Fruit fly (Drosophila melanogaster) whole organism, embryonic: ENCODE data around the gene CG15461.

Experiments
- Asciz ChIP-seq: fragments of 200-800 bp; sonication (Bioruptor generic); optimal IDR thresholded peaks from 2 replicates; lab custom pipeline; 2017; ENCODE audit warnings: missing biosample characterization, mild to moderate bottlenecking, missing genetic modification characterization, missing genetic modification reagents
- CG10267 ChIP-seq: fragments of 200-800 bp; sonication (Bioruptor generic); optimal IDR thresholded peaks from 2 replicates; lab custom pipeline; 2018; ENCODE audit warnings: missing biosample characterization, mild to moderate bottlenecking, missing genetic modification characterization, moderate library complexity
- CG11695 ChIP-seq: fragments of 200-800 bp; sonication (Bioruptor generic); IDR thresholded peaks from 3 replicates; pipeline ENCODE4 v1.3.6; 2022; ENCODE audit warnings: missing biosample characterization, missing genetic modification characterization
- CG12942 ChIP-seq: fragments of 200-800 bp; sonication (Bioruptor generic); optimal IDR thresholded peaks from 3 replicates; lab custom pipeline; 2016; ENCODE audit warnings: missing biosample characterization, missing genetic modification characterization
- CG14014 ChIP-seq: fragments of 200-800 bp; sonication (Bioruptor generic); IDR thresholded peaks from 2 replicates; pipeline ENCODE4 v1.3.6; 2022; ENCODE audit warnings: missing biosample characterization, missing genetic modification characterization
- CG18764 ChIP-seq: fragments of 200-800 bp; sonication (Bioruptor generic); optimal IDR thresholded peaks from 3 replicates; lab custom pipeline; 2016; ENCODE audit warnings: missing biosample characterization, missing genetic modification characterization
- CG2678 ChIP-seq: fragments of 200-800 bp; sonication (Bioruptor generic); optimal IDR thresholded peaks from 3 replicates; lab custom pipeline; 2019; ENCODE audit warnings: missing biosample characterization, mild to moderate bottlenecking, missing genetic modification characterization, moderate library complexity
- CG2712 ChIP-seq: fragments of 200-800 bp; optimal IDR thresholded peaks from 3 replicates; lab custom pipeline; 2019; ENCODE audit warnings: missing biosample characterization, mild to moderate bottlenecking, missing genetic modification characterization, moderate library complexity
- CG6254 ChIP-seq: fragments of 200-800 bp; sonication (Bioruptor generic); optimal IDR thresholded peaks from 3 replicates; lab custom pipeline; 2017; ENCODE audit warnings: mild to moderate bottlenecking, missing biosample characterization, missing genetic modification reagents, missing genetic modification characterization
- CHES-1-like ChIP-seq: fragments of 200-800 bp; sonication (Bioruptor generic); optimal IDR thresholded peaks from 2 replicates; lab custom pipeline; 2016; ENCODE audit warnings: missing biosample characterization, missing genetic modification characterization
- CTCF ChIP-seq: fragments of 200-800 bp; sonication (Bioruptor generic); optimal IDR thresholded peaks from 2 replicates; lab custom pipeline; 2017; ENCODE audit warnings: missing biosample characterization, mild to moderate bottlenecking, missing genetic modification characterization, moderate library complexity
- D19A ChIP-seq: fragments of 200-800 bp; optimal IDR thresholded peaks from 3 replicates; lab custom pipeline; 2019; ENCODE audit warnings: missing biosample characterization, mild to moderate bottlenecking, missing genetic modification characterization, moderate library complexity
- Dref ChIP-seq: fragments of 200-800 bp; sonication (Bioruptor generic); IDR thresholded peaks from 2 replicates; pipeline ENCODE4 v1.3.6; 2022; ENCODE audit warnings: missing biosample characterization, missing genetic modification characterization
- Fer1 ChIP-seq: fragments of 200-800 bp; sonication (Bioruptor generic); optimal IDR thresholded peaks from 2 replicates; lab custom pipeline; 2017; ENCODE audit warnings: missing biosample characterization, mild to moderate bottlenecking, missing genetic modification characterization
- GATAe ChIP-seq: fragments of 200-800 bp; sonication (Bioruptor generic); conservative IDR thresholded peaks from 2 replicates; pipeline ENCODE4 v1.3.6; 2022; ENCODE audit warnings: missing biosample characterization, missing genetic modification characterization
- Gug ChIP-seq: fragments of 200-800 bp; sonication (Bioruptor generic); IDR thresholded peaks from 4 replicates; pipeline ENCODE4 v1.3.6; 2022; ENCODE audit warnings: missing biosample characterization, missing genetic modification characterization
- H2.0 ChIP-seq: fragments of 200-800 bp; sonication (Bioruptor generic); IDR thresholded peaks from 2 replicates; pipeline ENCODE4 v1.3.6; 2022; ENCODE audit warnings: missing biosample characterization, missing genetic modification characterization
- Hand ChIP-seq: fragments of 200-800 bp; sonication (Bioruptor generic); optimal IDR thresholded peaks from 2 replicates; lab custom pipeline; 2017; ENCODE audit warnings: mild to moderate bottlenecking, missing biosample characterization, missing genetic modification reagents, missing genetic modification characterization
- Med ChIP-seq: fragments of 200-800 bp; sonication (Bioruptor generic); peaks from one replicate; lab custom pipeline; 2016; ENCODE audit warnings: missing biosample characterization, missing genetic modification characterization, mild to moderate bottlenecking, inconsistent platforms, moderate library complexity
- NC2β ChIP-seq: fragments of 200-800 bp; sonication (Bioruptor generic); optimal IDR thresholded peaks from 2 replicates; lab custom pipeline; 2016; ENCODE audit warnings: missing biosample characterization, missing genetic modification characterization
- NFAT ChIP-seq: fragments of 200-800 bp; sonication (Bioruptor generic); IDR thresholded peaks from 2 replicates; pipeline ENCODE4 v1.3.6; 2022; ENCODE audit warnings: missing biosample characterization, missing genetic modification characterization
- Oli ChIP-seq: fragments of 200-800 bp; sonication (Bioruptor generic); optimal IDR thresholded peaks from 2 replicates; lab custom pipeline; 2018; ENCODE audit warnings: missing biosample characterization, mild to moderate bottlenecking, missing genetic modification characterization, moderate library complexity
- PHDP ChIP-seq: fragments of 200-800 bp; sonication (Bioruptor generic); optimal IDR thresholded peaks from 3 replicates; lab custom pipeline; 2018; ENCODE audit warnings: missing biosample characterization, mild to moderate bottlenecking, missing genetic modification characterization, moderate library complexity
- Sox102F ChIP-seq: fragments of 200-800 bp; sonication (Bioruptor generic); optimal IDR thresholded peaks from 2 replicates; lab custom pipeline; 2018; ENCODE audit warnings: missing biosample characterization, mild to moderate bottlenecking, missing genetic modification characterization, moderate library complexity
- Ssrp ChIP-seq: fragments of 200-800 bp; sonication (Bioruptor generic); optimal IDR thresholded peaks from 2 replicates; lab custom pipeline; 2018; ENCODE audit warnings: missing biosample characterization, mild to moderate bottlenecking, missing genetic modification characterization, moderate library complexity
- Vsx1 ChIP-seq: fragments of 200-800 bp; sonication (Bioruptor generic); optimal IDR thresholded peaks from 2 replicates; lab custom pipeline; 2017; ENCODE audit warnings: missing biosample characterization, mild to moderate bottlenecking, missing genetic modification characterization, missing genetic modification reagents
- abd-A ChIP-seq: fragments of 200-800 bp; sonication (Bioruptor generic); optimal IDR thresholded peaks from 3 replicates; lab custom pipeline; 2019; ENCODE audit warnings: missing biosample characterization, mild to moderate bottlenecking, missing genetic modification characterization, moderate library complexity
- al ChIP-seq: fragments of 200-800 bp; sonication (Bioruptor generic); IDR thresholded peaks from 2 replicates; pipeline ENCODE4 v1.3.6; 2022; ENCODE audit warnings: missing biosample characterization, missing genetic modification characterization
- az2 ChIP-seq: fragments of 200-800 bp; sonication (Bioruptor generic); optimal IDR thresholded peaks from 3 replicates; lab custom pipeline; 2016; ENCODE audit warnings: missing biosample characterization, missing genetic modification characterization
- chn ChIP-seq: fragments of 200-800 bp; sonication (Bioruptor generic); optimal IDR thresholded peaks from 2 replicates; lab custom pipeline; 2016; ENCODE audit warnings: missing biosample characterization, missing genetic modification characterization
- dmrt99B ChIP-seq: fragments of 200-800 bp; sonication (Bioruptor generic); optimal IDR thresholded peaks from 2 replicates; lab custom pipeline; 2018; ENCODE audit warnings: missing biosample characterization, mild to moderate bottlenecking, missing genetic modification characterization, moderate library complexity
- dpn ChIP-seq, 2 experiments: fragments of 200-800 bp; sonication (Bioruptor generic); optimal IDR thresholded peaks; 3 replicates each; lab custom pipeline; 2016; ENCODE audit warnings: missing biosample characterization in 2 of 2, missing genetic modification characterization in 2 of 2
- en ChIP-seq: fragments of 200-800 bp; sonication (Bioruptor generic); optimal IDR thresholded peaks from 2 replicates; lab custom pipeline; 2016; ENCODE audit warnings: missing biosample characterization, missing genetic modification characterization
- eve ChIP-seq, 2 experiments: fragments of >200 bp; optimal IDR thresholded peaks; 2 replicates each; lab custom pipeline; 2017; ENCODE audit warnings: missing biosample characterization in 2 of 2, missing genetic modification characterization in 2 of 2
- fd96Cb ChIP-seq: fragments of 200-800 bp; sonication (Bioruptor generic); optimal IDR thresholded peaks from 2 replicates; lab custom pipeline; 2018; ENCODE audit warnings: missing biosample characterization, mild to moderate bottlenecking, missing genetic modification characterization, moderate library complexity
- gce ChIP-seq: fragments of 200-800 bp; sonication (Bioruptor generic); IDR thresholded peaks from 3 replicates; pipeline ENCODE4 v1.3.6; 2022; ENCODE audit warnings: missing biosample characterization, missing genetic modification characterization
- gsb-n ChIP-seq: fragments of 200-800 bp; sonication (Bioruptor generic); optimal IDR thresholded peaks from 3 replicates; lab custom pipeline; 2018; ENCODE audit warnings: missing biosample characterization, mild to moderate bottlenecking, missing genetic modification characterization
- h ChIP-seq: fragments of >200 bp; optimal IDR thresholded peaks from 2 replicates; lab custom pipeline; 2017
- insv ChIP-seq, 2 experiments: fragments of 200-800 bp; sonication (Bioruptor generic); optimal IDR thresholded peaks; 3 replicates each; lab custom pipeline; 2016 to 2018; ENCODE audit warnings: missing biosample characterization in 2 of 2, missing genetic modification characterization in 2 of 2
- jing ChIP-seq: fragments of 200-800 bp; sonication (Bioruptor generic); optimal IDR thresholded peaks from 2 replicates; lab custom pipeline; 2018; ENCODE audit warnings: missing biosample characterization, mild to moderate bottlenecking, missing genetic modification characterization
- nerfin-1 ChIP-seq: fragments of 200-800 bp; sonication (Bioruptor generic); optimal IDR thresholded peaks from 3 replicates; lab custom pipeline; 2019; ENCODE audit warnings: missing biosample characterization, mild to moderate bottlenecking, missing genetic modification characterization, moderate library complexity
- org-1 ChIP-seq: fragments of 200-800 bp; sonication (Bioruptor generic); optimal IDR thresholded peaks from 2 replicates; lab custom pipeline; 2017; ENCODE audit warnings: missing biosample characterization, missing genetic modification characterization
- pfk ChIP-seq: fragments of 200-800 bp; sonication (Bioruptor generic); optimal IDR thresholded peaks from 2 replicates; lab custom pipeline; 2018; ENCODE audit warnings: missing biosample characterization, mild to moderate bottlenecking, missing genetic modification characterization, moderate library complexity
- pum ChIP-seq: fragments of 200-800 bp; sonication (Bioruptor generic); optimal IDR thresholded peaks from 2 replicates; lab custom pipeline; 2016; ENCODE audit warnings: missing biosample characterization, missing genetic modification characterization
- shn ChIP-seq: fragments of 200-800 bp; sonication (Bioruptor generic); optimal IDR thresholded peaks from 3 replicates; lab custom pipeline; 2016; ENCODE audit warnings: missing biosample characterization, missing genetic modification characterization
- sisA ChIP-seq: fragments of 200-800 bp; sonication (Bioruptor generic); IDR thresholded peaks from 2 replicates; pipeline ENCODE4 v1.3.6; 2022; ENCODE audit warnings: missing biosample characterization, missing genetic modification characterization
- stwl ChIP-seq: fragments of 200-800 bp; sonication (Bioruptor generic); optimal IDR thresholded peaks from 3 replicates; lab custom pipeline; 2018; ENCODE audit warnings: missing biosample characterization, mild to moderate bottlenecking, missing genetic modification characterization, moderate library complexity
- tgo ChIP-seq: fragments of 200-800 bp; sonication (Bioruptor generic); IDR thresholded peaks from 3 replicates; pipeline ENCODE4 v1.3.6; 2022; ENCODE audit warnings: missing biosample characterization, missing genetic modification characterization
- zfh2 ChIP-seq: fragments of 200-800 bp; sonication (Bioruptor generic); optimal IDR thresholded peaks from 2 replicates; lab custom pipeline; 2016; ENCODE audit warnings: missing biosample characterization, missing genetic modification characterization

The CG15461 gene

DNA sequence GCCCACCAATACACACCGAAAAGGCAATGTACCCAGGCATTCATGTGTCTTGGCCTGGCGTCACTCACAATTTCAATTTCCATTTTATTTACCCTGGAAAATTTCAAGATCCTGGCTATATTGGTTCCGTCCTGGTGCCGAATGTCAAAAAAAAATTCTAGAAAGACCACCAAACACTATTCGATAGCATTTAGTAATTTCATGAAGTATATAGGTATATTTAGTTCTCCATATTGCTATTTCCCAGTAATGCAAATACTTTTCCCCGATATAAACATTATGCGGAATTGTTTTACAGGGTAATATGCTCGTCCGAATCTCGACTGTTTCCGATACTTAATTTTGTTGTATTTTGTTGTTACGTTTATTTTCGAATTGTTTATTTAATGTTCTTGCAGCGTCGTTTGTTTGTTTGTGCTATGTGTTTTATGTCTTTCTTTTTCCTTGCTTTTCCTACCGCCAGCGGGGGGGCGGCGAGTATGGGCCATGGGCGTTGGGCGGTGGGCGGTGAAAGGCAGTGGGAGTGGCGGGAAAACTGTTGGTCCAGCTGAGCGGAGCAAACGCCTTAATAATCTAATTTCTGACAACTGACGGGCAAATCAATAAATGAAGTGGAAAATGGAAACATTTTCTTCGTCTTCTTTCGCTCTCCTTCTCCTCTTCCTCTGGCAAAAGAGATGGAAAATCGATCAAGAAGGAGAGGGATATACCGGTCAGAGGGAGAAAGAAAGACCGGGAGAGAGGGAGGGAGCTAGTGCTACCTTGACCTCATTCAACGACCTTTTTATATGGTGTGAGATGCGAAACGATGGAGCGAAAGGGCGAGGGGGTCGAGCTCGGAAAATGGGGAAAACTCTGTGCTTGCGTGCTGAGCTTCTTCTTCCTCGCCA is 10.0 kb downstream of the CG15461 start (continued):
- TF ChIP-seq al (no peak; the same call in 1 of the 2 replicates), en (peak; percentile 56), dpn (GFP tag; optimal IDR thresholded peaks at IDR 0.05; lab: Kevin White, UChicago) (peak; percentile 59 to 67), dmrt99B (tag; lab: Kevin White, UChicago) (peak; percentile 67), CG6254 (GFP tag; lab: Kevin White, UChicago) (peak; percentile 4), gsb-n (tag; lab: Kevin White, UChicago) (peak; percentile 27), az2 (peak; percentile 65), NC2β (GFP tag; lab: Kevin White, UChicago) (peak; percentile 42), Ssrp (tag; lab: Kevin White, UChicago) (peak; percentile 71), Gug (GFP tag; lab: Robert Waterston, UW) (peak; percentile 50; the same call in 2 of the 4 replicates), CG2712 (tag; lab: Kevin White, UChicago) (peak; percentile 62), pfk (GFP tag; lab: Kevin White, UChicago) (no peak), D19A (peak; percentile 36), Vsx1 (peak; percentile 8), insv (GFP tag; optimal IDR thresholded peaks at IDR 0.05; lab: Kevin White, UChicago) (no peak), Dref (GFP tag; lab: Robert Waterston, UW) (no peak), NFAT (GFP tag; lab: Robert Waterston, UW) (0 out of 2 replicates have a peak, but pooled peaks have one; percentile 16), tgo (GFP tag; lab: Robert Waterston, UW) (peak; percentile 59; the same call in 2 of the 3 replicates), Oli (tag; lab: Kevin White, UChicago) (peak; percentile 67), Sox102F (GFP tag; lab: Kevin White, UChicago) (peak; percentile 77), gce (GFP tag; lab: Robert Waterston, UW) (0 out of 3 replicates have a peak, but pooled peaks have one; percentile 50), jing (GFP tag; lab: Kevin White, UChicago) (peak; percentile 45), Fer1 (no peak), sisA (GFP tag; lab: Robert Waterston, UW) (peak; percentile 63), H2.0 (GFP tag; lab: Robert Waterston, UW) (peak; percentile 33; the same call in 1 of the 2 replicates), Asciz (GFP tag; lab: Kevin White, UChicago) (peak; percentile 49), h (lab: Kevin White, UChicago) (no peak), org-1 (GFP tag; lab: Kevin White, UChicago) (peak; percentile 46), Med (GFP tag; lab: Kevin White, UChicago) (peak; percentile 91), abd-A (tag; lab: Kevin White, UChicago) (peak; percentile 69), zfh2 (peak; percentile 40), shn (peak; percentile 72), eve (GFP tag; optimal IDR thresholded peaks at IDR 0.05; lab: Kevin White, UChicago) (peak in 1 of 2 experiments; percentile 86), CG2678 (tag; lab: Kevin White, UChicago) (peak; percentile 70), CG10267 (tag; lab: Kevin White, UChicago) (peak; percentile 54), CHES-1-like (GFP tag; lab: Kevin White, UChicago) (peak; percentile 15), CG14014 (GFP tag; lab: Robert Waterston, UW) (0 out of 2 replicates have a peak, but pooled peaks have one; percentile 26), nerfin-1 (tag; lab: Kevin White, UChicago) (peak; percentile 42), CG18764 (GFP tag; lab: Kevin White, UChicago) (peak; percentile 27), chn (GFP tag; lab: Kevin White, UChicago) (peak; percentile 51), PHDP (tag; lab: Kevin White, UChicago) (peak; percentile 70), pum (GFP tag; lab: Kevin White, UChicago) (peak; percentile 39), CG12942 (GFP tag; lab: Kevin White, UChicago) (peak; percentile 13), stwl (no peak), CG11695 (peak; percentile 69; the same call in 2 of the 3 replicates), CTCF (no peak), GATAe (GFP tag; lab: Robert Waterston, UW) (no peak), Hand (no peak), fd96Cb (tag; lab: Kevin White, UChicago) (peak; percentile 54)
